Fruit fly (Drosophila melanogaster) whole organism, embryonic: ENCODE results near the gene foxo.

Experiments
- Ada2b ChIP-seq: fragments of 200-800 bp; sonication (Bioruptor generic); IDR thresholded peaks from 2 replicates; pipeline ENCODE4 v1.3.6; 2022; ENCODE audit warnings: missing biosample characterization, missing genetic modification characterization
- Awh ChIP-seq: fragments of 200-800 bp; sonication (Bioruptor generic); IDR thresholded peaks from 2 replicates; pipeline ENCODE4, ENCODE4 v1.3.6; 2022; ENCODE audit warnings: missing biosample characterization, missing genetic modification characterization
- Blimp-1 ChIP-seq: fragments of 200-800 bp; sonication (Bioruptor generic); optimal IDR thresholded peaks from 3 replicates; lab custom pipeline; 2018; ENCODE audit warnings: missing biosample characterization, missing genetic modification characterization, mild to moderate bottlenecking, moderate library complexity, missing genetic modification reagents
- CG12104 ChIP-seq: fragments of 200-800 bp; sonication (Bioruptor generic); optimal IDR thresholded peaks from 3 replicates; lab custom pipeline; 2016; ENCODE audit warnings: missing biosample characterization, missing genetic modification characterization
- CG13775 ChIP-seq: fragments of 200-800 bp; sonication (Bioruptor generic); optimal IDR thresholded peaks from 3 replicates; lab custom pipeline; 2017; ENCODE audit warnings: missing biosample characterization, mild to moderate bottlenecking, missing genetic modification characterization
- CG14050 ChIP-seq: fragments of 200-800 bp; sonication (Bioruptor generic); IDR thresholded peaks from 3 replicates; pipeline ENCODE4 v1.3.6; 2022; ENCODE audit warnings: missing biosample characterization, missing genetic modification characterization
- CG17829 ChIP-seq: fragments of 200-800 bp; optimal IDR thresholded peaks from 2 replicates; lab custom pipeline; 2019; ENCODE audit warnings: missing biosample characterization, mild to moderate bottlenecking, missing genetic modification characterization, moderate library complexity
- CG18011 ChIP-seq: fragments of 200-800 bp; sonication (Bioruptor generic); optimal IDR thresholded peaks from 2 replicates; lab custom pipeline; 2017; ENCODE audit warnings: missing biosample characterization, missing genetic modification characterization, mild to moderate bottlenecking, moderate library complexity, missing genotype
- CG2712 ChIP-seq: fragments of 200-800 bp; optimal IDR thresholded peaks from 3 replicates; lab custom pipeline; 2019; ENCODE audit warnings: missing biosample characterization, mild to moderate bottlenecking, missing genetic modification characterization, moderate library complexity
- CG3407 ChIP-seq: fragments of 200-800 bp; sonication (Bioruptor generic); optimal IDR thresholded peaks from 2 replicates; lab custom pipeline; 2018; ENCODE audit warnings: missing biosample characterization, mild to moderate bottlenecking, missing genetic modification characterization
- CG34376 ChIP-seq: fragments of 200-800 bp; sonication (Bioruptor generic); optimal IDR thresholded peaks from 2 replicates; lab custom pipeline; 2018; ENCODE audit warnings: missing biosample characterization, mild to moderate bottlenecking, missing genetic modification characterization
- CG4707 ChIP-seq: fragments of 200-800 bp; sonication (Bioruptor generic); optimal IDR thresholded peaks from 2 replicates; lab custom pipeline; 2018; ENCODE audit warnings: missing biosample characterization, mild to moderate bottlenecking, missing genetic modification characterization, moderate library complexity
- CG6254 ChIP-seq: fragments of 200-800 bp; sonication (Bioruptor generic); optimal IDR thresholded peaks from 3 replicates; lab custom pipeline; 2017; ENCODE audit warnings: mild to moderate bottlenecking, missing biosample characterization, missing genetic modification reagents, missing genetic modification characterization
- CG6854 ChIP-seq: fragments of 200-800 bp; sonication (Bioruptor generic); optimal IDR thresholded peaks from 3 replicates; lab custom pipeline; 2017; ENCODE audit warnings: missing biosample characterization, mild to moderate bottlenecking, missing genetic modification characterization
- CG8089 ChIP-seq: fragments of 200-800 bp; sonication (Bioruptor generic); optimal IDR thresholded peaks from 3 replicates; lab custom pipeline; 2016; ENCODE audit warnings: missing biosample characterization, missing genetic modification characterization
- CrebB ChIP-seq: fragments of 200-800 bp; sonication (Bioruptor generic); optimal IDR thresholded peaks from 3 replicates; lab custom pipeline; 2018; ENCODE audit warnings: missing biosample characterization, mild to moderate bottlenecking, missing genetic modification characterization
- Dek ChIP-seq: fragments of 200-800 bp; sonication (Bioruptor generic); optimal IDR thresholded peaks from 3 replicates; lab custom pipeline; 2019; ENCODE audit warnings: missing biosample characterization, mild to moderate bottlenecking, missing genetic modification characterization, moderate library complexity
- Doc3 ChIP-seq: fragments of 200-800 bp; sonication (Bioruptor generic); IDR thresholded peaks from 3 replicates; pipeline ENCODE4 v1.3.6; 2022; ENCODE audit warnings: missing biosample characterization, missing genetic modification characterization; ENCODE audit not compliant: partially characterized antibody
- Dref ChIP-seq: fragments of 200-800 bp; sonication (Bioruptor generic); IDR thresholded peaks from 2 replicates; pipeline ENCODE4 v1.3.6; 2022; ENCODE audit warnings: missing biosample characterization, missing genetic modification characterization
- Gsc ChIP-seq: fragments of 200-800 bp; sonication (Bioruptor generic); IDR thresholded peaks from 2 replicates; pipeline ENCODE4 v1.3.6; 2022; ENCODE audit warnings: missing biosample characterization, missing genetic modification characterization
- HLHmδ ChIP-seq: fragments of 200-800 bp; sonication (Bioruptor generic); optimal IDR thresholded peaks from 2 replicates; lab custom pipeline; 2018; ENCODE audit warnings: missing biosample characterization, mild to moderate bottlenecking, missing genetic modification characterization, moderate library complexity
- Lim3 ChIP-seq: fragments of 200-800 bp; sonication (Bioruptor generic); IDR thresholded peaks from 2 replicates; pipeline ENCODE4 v1.3.6; 2022; ENCODE audit warnings: missing biosample characterization, missing genetic modification characterization
- MBD-R2 ChIP-seq: fragments of 200-800 bp; sonication (Bioruptor generic); IDR thresholded peaks from 2 replicates; pipeline ENCODE4 v1.3.6; 2022; ENCODE audit warnings: missing biosample characterization, missing genetic modification characterization
- NFAT ChIP-seq: fragments of 200-800 bp; sonication (Bioruptor generic); IDR thresholded peaks from 2 replicates; pipeline ENCODE4 v1.3.6; 2022; ENCODE audit warnings: missing biosample characterization, missing genetic modification characterization
- NK7.1 ChIP-seq: fragments of 200-800 bp; sonication (Bioruptor generic); optimal IDR thresholded peaks from 3 replicates; lab custom pipeline; 2016; ENCODE audit warnings: missing biosample characterization, missing genetic modification characterization
- Pdp1 ChIP-seq, 2 experiments: fragments of 200-800 bp; sonication (Bioruptor generic); optimal IDR thresholded peaks; 3 replicates each; lab custom pipeline; 2016; ENCODE audit warnings: missing biosample characterization in 2 of 2, missing genetic modification characterization in 2 of 2, mild to moderate bottlenecking in 1 of 2, moderate library complexity in 1 of 2
- TFAM ChIP-seq: fragments of 200-800 bp; sonication (Bioruptor generic); optimal IDR thresholded peaks from 2 replicates; lab custom pipeline; 2017; ENCODE audit warnings: missing biosample characterization, missing genetic modification characterization, inconsistent platforms
- ap ChIP-seq: fragments of 200-800 bp; sonication (Bioruptor generic); IDR thresholded peaks from 2 replicates; pipeline ENCODE4 v1.3.6; 2022; ENCODE audit warnings: missing biosample characterization, missing genetic modification characterization
- az2 ChIP-seq: fragments of 200-800 bp; sonication (Bioruptor generic); optimal IDR thresholded peaks from 3 replicates; lab custom pipeline; 2016; ENCODE audit warnings: missing biosample characterization, missing genetic modification characterization
- bbx ChIP-seq: fragments of 200-800 bp; sonication (Bioruptor generic); IDR thresholded peaks from 2 replicates; pipeline ENCODE4 v1.3.6; 2022; ENCODE audit warnings: missing biosample characterization, missing genetic modification characterization; ENCODE audit not compliant: partially characterized antibody
- bsh ChIP-seq, 2 experiments: fragments of 200-800 bp; sonication (Bioruptor generic); optimal IDR thresholded peaks; 2 replicates each; lab custom pipeline; 2017 to 2018; ENCODE audit warnings: mild to moderate bottlenecking in 2 of 2, missing biosample characterization in 2 of 2, missing genetic modification characterization in 2 of 2, moderate library complexity in 1 of 2
- cas ChIP-seq: fragments of 200-800 bp; sonication (Bioruptor generic); IDR thresholded peaks from 2 replicates; pipeline ENCODE4 v1.3.6; 2022; ENCODE audit warnings: missing biosample characterization, missing genetic modification characterization
- corto ChIP-seq: fragments of 200-800 bp; sonication (Bioruptor generic); optimal IDR thresholded peaks from 2 replicates; lab custom pipeline; 2016; ENCODE audit warnings: missing biosample characterization, mild to moderate bottlenecking, missing genetic modification characterization, moderate library complexity
- dimm ChIP-seq: fragments of 200-800 bp; sonication (Bioruptor generic); IDR thresholded peaks from 2 replicates; pipeline ENCODE4 v1.3.6; 2022; ENCODE audit warnings: missing biosample characterization, missing genetic modification characterization
- dm ChIP-seq: fragments of 200-800 bp; sonication (Bioruptor generic); optimal IDR thresholded peaks from 3 replicates; lab custom pipeline; 2016; ENCODE audit warnings: missing biosample characterization, missing genetic modification characterization
- eve ChIP-seq, 2 experiments: fragments of >200 bp; optimal IDR thresholded peaks; 2 replicates each; lab custom pipeline; 2017; ENCODE audit warnings: missing biosample characterization in 2 of 2, missing genetic modification characterization in 2 of 2
- fu2 ChIP-seq: fragments of 200-800 bp; sonication (Bioruptor generic); optimal IDR thresholded peaks from 2 replicates; lab custom pipeline; 2016; ENCODE audit warnings: missing biosample characterization, missing genetic modification characterization
- gce ChIP-seq: fragments of 200-800 bp; sonication (Bioruptor generic); IDR thresholded peaks from 3 replicates; pipeline ENCODE4 v1.3.6; 2022; ENCODE audit warnings: missing biosample characterization, missing genetic modification characterization
- grn ChIP-seq: fragments of 200-800 bp; sonication (Bioruptor generic); optimal IDR thresholded peaks from 3 replicates; lab custom pipeline; 2017; ENCODE audit warnings: missing biosample characterization, missing genetic modification characterization
- klu ChIP-seq: fragments of 200-800 bp; sonication (Bioruptor generic); IDR thresholded peaks from 2 replicates; pipeline ENCODE4 v1.3.6; 2022; ENCODE audit warnings: missing biosample characterization, missing genetic modification characterization
- p53 ChIP-seq: fragments of 200-800 bp; sonication (Bioruptor generic); optimal IDR thresholded peaks from 2 replicates; lab custom pipeline; 2016; ENCODE audit warnings: missing biosample characterization, missing genetic modification characterization
- sim ChIP-seq: fragments of 200-800 bp; sonication (Bioruptor generic); IDR thresholded peaks from 2 replicates; pipeline ENCODE4 v1.3.6; 2022; ENCODE audit warnings: missing biosample characterization, missing genetic modification characterization
- stwl ChIP-seq: fragments of 200-800 bp; sonication (Bioruptor generic); optimal IDR thresholded peaks from 3 replicates; lab custom pipeline; 2018; ENCODE audit warnings: missing biosample characterization, mild to moderate bottlenecking, missing genetic modification characterization, moderate library complexity
- sug ChIP-seq: fragments of 200-800 bp; optimal IDR thresholded peaks from 2 replicates; lab custom pipeline; 2019; ENCODE audit warnings: missing biosample characterization, mild to moderate bottlenecking, missing genetic modification characterization, moderate library complexity
- tx ChIP-seq: fragments of 200-800 bp; sonication (Bioruptor generic); optimal IDR thresholded peaks from 2 replicates; lab custom pipeline; 2016; ENCODE audit warnings: missing biosample characterization, missing genetic modification characterization
- vnd ChIP-seq: fragments of 200-800 bp; sonication (Bioruptor generic); IDR thresholded peaks from 3 replicates; pipeline ENCODE4 v1.3.6; 2022; ENCODE audit warnings: missing biosample characterization, missing genetic modification characterization; ENCODE audit not compliant: partially characterized antibody
- zen2 ChIP-seq: fragments of 200-800 bp; sonication (Bioruptor generic); IDR thresholded peaks from 3 replicates; pipeline ENCODE4 v1.3.6; 2022; ENCODE audit warnings: missing biosample characterization, missing genetic modification characterization; ENCODE audit not compliant: partially characterized antibody
- zfh1 ChIP-seq: fragments of 200-800 bp; sonication (Bioruptor generic); IDR thresholded peaks from 3 replicates; pipeline ENCODE4 v1.3.6; 2022; ENCODE audit warnings: missing biosample characterization, missing genetic modification characterization
- zfh2 ChIP-seq: fragments of 200-800 bp; sonication (Bioruptor generic); optimal IDR thresholded peaks from 2 replicates; lab custom pipeline; 2016; ENCODE audit warnings: missing biosample characterization, missing genetic modification characterization

The foxo gene

DNA sequence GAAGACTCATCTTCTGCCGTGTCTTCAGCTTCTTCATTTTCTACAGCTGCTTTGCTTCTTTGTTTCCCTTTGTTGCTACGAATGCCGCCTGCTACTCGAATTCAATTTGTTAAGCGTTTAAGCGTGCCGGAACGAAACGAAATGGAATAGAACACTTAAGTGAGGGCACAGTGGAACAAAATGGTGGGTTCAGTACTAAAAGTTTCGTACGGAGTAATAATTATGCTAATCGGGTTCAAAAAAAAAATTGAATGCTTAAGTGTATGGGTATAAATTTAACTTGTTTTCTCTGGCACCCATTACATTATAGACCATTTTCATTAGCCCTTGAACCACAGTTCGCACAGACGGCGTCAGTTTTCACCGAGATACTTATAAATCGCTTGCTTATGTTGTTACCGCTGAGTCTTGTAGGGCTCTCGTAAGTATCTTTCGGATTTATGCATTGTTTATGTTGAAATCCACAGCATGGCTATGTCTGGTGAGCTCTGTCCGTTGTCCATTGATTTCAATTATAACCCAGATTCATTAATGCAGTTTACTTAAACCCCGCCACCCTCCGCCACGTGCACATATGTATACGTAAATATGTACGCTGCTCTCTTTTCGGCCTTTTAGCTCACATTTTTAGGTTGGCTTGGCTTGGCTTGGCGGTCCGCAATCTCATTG, 44.1 kb upstream of the foxo start (continued):
- TF ChIP-seq CG17829 (tag; lab: Kevin White, UChicago) (peak; percentile 93), zen2 (GFP tag; lab: Robert Waterston, UW) (no peak), CG12104 (GFP tag; lab: Kevin White, UChicago) (peak; percentile 88), fu2 (GFP tag; lab: Kevin White, UChicago) (no peak), CrebB (tag; lab: Kevin White, UChicago) (peak; percentile 30), CG6254 (GFP tag; lab: Kevin White, UChicago) (peak; percentile 92), bsh (GFP tag; optimal IDR thresholded peaks at IDR 0.05; lab: Kevin White, UChicago) (peak; percentile 56 to 87), CG3407 (peak; percentile 55), MBD-R2 (GFP tag; lab: Robert Waterston, UW) (peak; percentile 84), az2 (peak; percentile 86), p53 (GFP tag; lab: Kevin White, UChicago) (peak; percentile 73), klu (peak; percentile 84), HLHmδ (no peak), Pdp1 (GFP tag; optimal IDR thresholded peaks at IDR 0.05; lab: Kevin White, UChicago) (peak; percentile 85 to 90), CG2712 (tag; lab: Kevin White, UChicago) (peak; percentile 96), gce (GFP tag; lab: Robert Waterston, UW) (peak; percentile 96), Ada2b (peak; percentile 97), Gsc (GFP tag; lab: Robert Waterston, UW) (no peak; the same call in 1 of the 2 replicates), CG14050 (GFP tag; lab: Robert Waterston, UW) (peak; percentile 89), stwl (tag; lab: Kevin White, UChicago) (peak; percentile 74), corto (GFP tag; lab: Kevin White, UChicago) (peak; percentile 56), CG18011 (GFP tag; lab: Kevin White, UChicago) (peak; percentile 52), CG6854 (GFP tag; lab: Kevin White, UChicago) (peak; percentile 80), CG4707 (GFP tag; lab: Kevin White, UChicago) (peak; percentile 82), dm (GFP tag; lab: Kevin White, UChicago) (peak; percentile 68), TFAM (GFP tag; lab: Kevin White, UChicago) (peak; percentile 85), zfh1 (GFP tag; lab: Robert Waterston, UW) (peak; percentile 98), ap (peak; percentile 91), Doc3 (GFP tag; lab: Robert Waterston, UW) (no peak), tx (GFP tag; lab: Kevin White, UChicago) (peak; percentile 76), vnd (no peak; the same call in 2 of the 3 replicates), CG8089 (peak; percentile 70), CG13775 (GFP tag; lab: Kevin White, UChicago) (peak; percentile 65), sug (tag; lab: Kevin White, UChicago) (peak; percentile 19), Awh (GFP tag; lab: Robert Waterston, UW) (peak; percentile 96), NK7.1 (GFP tag; lab: Kevin White, UChicago) (peak; percentile 56), eve (GFP tag; optimal IDR thresholded peaks at IDR 0.05; lab: Kevin White, UChicago) (peak in 1 of 2 experiments; percentile 94), Dref (GFP tag; lab: Robert Waterston, UW) (no peak), Blimp-1 (GFP tag; lab: Kevin White, UChicago) (peak; percentile 92), dimm (peak; percentile 79), Lim3 (GFP tag; lab: Robert Waterston, UW) (peak; percentile 76), grn (GFP tag; lab: Kevin White, UChicago) (peak; percentile 27), CG34376 (GFP tag; lab: Kevin White, UChicago) (peak; percentile 30), cas (GFP tag; lab: Robert Waterston, UW) (peak; percentile 87), zfh2 (GFP tag; lab: Kevin White, UChicago) (peak; percentile 50), bbx (no peak), Dek (tag; lab: Kevin White, UChicago) (peak; percentile 41), sim (GFP tag; lab: Robert Waterston, UW) (peak; percentile 94), NFAT (peak; percentile 91)
